Worm (Caenorhabditis elegans): ENCODE results near the gene unc-30.

Gene unc-30

DNA sequence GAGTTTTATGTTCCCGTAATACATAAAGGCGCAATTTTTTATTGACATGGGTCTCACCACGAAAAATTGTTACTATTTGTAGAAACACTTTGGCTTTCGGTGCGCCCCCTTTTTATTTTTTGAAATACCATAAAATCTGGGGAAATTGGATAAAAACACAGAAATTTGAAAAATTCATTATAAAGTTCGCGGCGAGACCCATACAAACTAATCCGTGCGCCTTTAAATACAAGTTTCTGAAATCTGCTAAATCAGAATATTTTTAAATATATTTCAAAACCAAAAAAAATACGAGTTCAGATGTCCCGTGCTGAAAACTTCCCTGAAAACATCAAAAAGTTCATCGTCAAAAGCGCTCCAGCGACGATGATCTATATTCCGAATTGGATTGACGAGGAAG lies 11.4 kb upstream of the unc-30 start, which contains the start of gene B0564.2:
Gene B0564.2 (plus strand): TSS at position 301 of the 400 bp plus-strand sequence.
- TF ChIP-seq jun-1 (tag; optimal IDR thresholded peaks at IDR 0.05): no peak
- no peak for TF ChIP-seq nhr-76 (tag; optimal IDR thresholded peaks at IDR 0.05)

DNA sequence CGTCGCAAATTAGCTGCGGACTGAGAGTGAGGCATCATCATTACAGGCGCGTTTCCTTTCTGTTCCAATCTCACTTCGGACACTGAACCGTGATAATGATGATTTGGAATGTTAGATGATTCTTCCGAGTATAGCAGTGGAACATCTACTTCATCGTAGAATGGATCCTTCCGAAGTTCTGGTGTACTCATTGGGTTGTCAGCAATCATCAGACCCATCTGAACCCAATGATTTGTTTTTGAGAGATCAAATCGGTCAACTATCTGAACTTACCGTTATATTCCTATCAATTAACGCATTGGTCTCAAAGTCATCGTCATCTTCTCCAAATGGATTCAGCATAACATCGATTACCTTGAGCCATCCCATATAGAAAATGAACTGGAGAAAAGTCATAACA lies 10.3 kb upstream of the unc-30 start:
- no peak for TF ChIP-seq lsy-2 (tag; optimal IDR thresholded peaks at IDR 0.05)
- peak; percentile 2 for TF ChIP-seq blmp-1 (tag; optimal IDR thresholded peaks at IDR 0.05)

- TF ChIP-seq tlp-1 (tag; optimal IDR thresholded peaks at IDR 0.05) (no peak), ceh-90 (tag; optimal IDR thresholded peaks at IDR 0.05) (no peak), lsy-2 (tag; optimal IDR thresholded peaks at IDR 0.05) (peak in 1 of 2 experiments; percentile 54), isw-1 (GFP tag; IDR thresholded peaks at IDR 0.05) (no peak), unc-30 (tag; optimal IDR thresholded peaks at IDR 0.05) (no peak), fos-1 (tag; optimal IDR thresholded peaks at IDR 0.05) (no peak), C16A3.4 (tag; optimal IDR thresholded peaks at IDR 0.05) (no peak), zag-1 (tag; optimal IDR thresholded peaks at IDR 0.05) (no peak), ama-1 (optimal IDR thresholded peaks at IDR 0.05) (no peak), efl-1 (optimal IDR thresholded peaks at IDR 0.05) (no peak), efl-1 (GFP tag; optimal IDR thresholded peaks at IDR 0.05 in 1 of 2) (no peak), rnt-1 (tag; optimal IDR thresholded peaks at IDR 0.05) (no peak), lin-35 (GFP tag; optimal IDR thresholded peaks at IDR 0.05) (no peak), irx-1 (tag; optimal IDR thresholded peaks at IDR 0.05) (no peak), C04F5.9 (tag; optimal IDR thresholded peaks at IDR 0.05) (no peak), elt-3 (tag; optimal IDR thresholded peaks at IDR 0.05) (peak in 4 of 6 experiments; percentile 34 to 69 (median 50)), xbp-1 (tag; optimal IDR thresholded peaks at IDR 0.05) (no peak), alr-1 (tag; optimal IDR thresholded peaks at IDR 0.05; ENCODE audit: borderline replicate concordance) (no peak), pqm-1 (tag; optimal IDR thresholded peaks at IDR 0.05) (no peak), mab-9 (GFP tag; IDR thresholded peaks at IDR 0.05) (no peak), jun-1 (tag; optimal IDR thresholded peaks at IDR 0.05) (no peak), egl-27 (tag; optimal IDR thresholded peaks at IDR 0.05) (no peak), nhr-237 (tag; optimal IDR thresholded peaks at IDR 0.05) (no peak), nhr-90 (tag; optimal IDR thresholded peaks at IDR 0.05; ENCODE audit: poor library complexity) (peak; percentile 55), ceh-82 (tag; optimal IDR thresholded peaks at IDR 0.05) (no peak), lir-3 (tag; optimal IDR thresholded peaks at IDR 0.05; ENCODE audit: poor library complexity) (no peak), unc-98 (GFP tag; IDR thresholded peaks at IDR 0.05) (no peak), aly-2 (tag; optimal IDR thresholded peaks at IDR 0.05) (no peak), pax-3 (tag; optimal IDR thresholded peaks at IDR 0.05) (no peak), nhr-19 (GFP tag; conservative IDR thresholded peaks at IDR 0.05) (peak; percentile 46; the same call in 1 of the 2 replicates), ceh-63 (GFP tag; optimal IDR thresholded peaks at IDR 0.05) (no peak), ztf-4 (tag; optimal IDR thresholded peaks at IDR 0.05) (no peak), efl-3 (GFP tag; optimal IDR thresholded peaks at IDR 0.05) (no peak), nhr-85 (tag) (peak; percentile 67), ets-5 (GFP tag; IDR thresholded peaks at IDR 0.05) (no peak), nhr-84 (tag; optimal IDR thresholded peaks at IDR 0.05) (no peak), dsc-1 (tag; optimal IDR thresholded peaks at IDR 0.05) (no peak), snpc-4 (tag; optimal IDR thresholded peaks at IDR 0.05) (no peak), nhr-20 (tag; optimal IDR thresholded peaks at IDR 0.05) (peak; percentile 64), egl-13 (tag; optimal IDR thresholded peaks at IDR 0.05) (no peak), blmp-1 (tag; optimal IDR thresholded peaks at IDR 0.05) (peak; percentile 73), skn-1 (tag; optimal IDR thresholded peaks at IDR 0.05) (no peak), pag-3 (tag; optimal IDR thresholded peaks at IDR 0.05; ENCODE audit: borderline replicate concordance, insufficient read depth) (no peak), mep-1 (tag; optimal IDR thresholded peaks at IDR 0.05) (no peak), unc-130 (tag; optimal IDR thresholded peaks at IDR 0.05) (peak; percentile 22), nhr-76 (tag; optimal IDR thresholded peaks at IDR 0.05) (no peak), vab-15 (tag; optimal IDR thresholded peaks at IDR 0.05) (no peak), hpl-2 (GFP tag; optimal IDR thresholded peaks at IDR 0.05) (no peak), mef-2 (tag; optimal IDR thresholded peaks at IDR 0.05) (no peak), sup-37 (GFP tag; optimal IDR thresholded peaks at IDR 0.05) (no peak)
Measured at ce11 chrIV:13109751-13110150, 9.0 kb upstream of the unc-30 start, which contains the start of gene best-1. Gene best-1, minus strand, starts transcription at chrIV:13109779.
